Fruit fly (Drosophila melanogaster) whole organism, embryonic: Measurements from ENCODE around the gene tra.

Experiments used
- CG10959 ChIP-seq: fragments of 200-800 bp; sonication (Bioruptor generic); IDR thresholded peaks from 2 replicates; pipeline ENCODE4 v1.3.6; 2022; ENCODE audit warnings: missing biosample characterization, missing genetic modification characterization
- CG12391 ChIP-seq: fragments of 200-800 bp; sonication (Bioruptor generic); optimal IDR thresholded peaks from 3 replicates; lab custom pipeline; 2018; ENCODE audit warnings: missing biosample characterization, mild to moderate bottlenecking, missing genetic modification characterization, moderate library complexity
- CG12659 ChIP-seq: fragments of 200-800 bp; sonication (Bioruptor generic); optimal IDR thresholded peaks from 3 replicates; lab custom pipeline; 2017; ENCODE audit warnings: mild to moderate bottlenecking, missing biosample characterization, missing genetic modification reagents, missing genetic modification characterization
- CG13424 ChIP-seq: fragments of 200-800 bp; sonication (Bioruptor generic); optimal IDR thresholded peaks from 2 replicates; lab custom pipeline; 2019; ENCODE audit warnings: missing biosample characterization, mild to moderate bottlenecking, missing genetic modification characterization, moderate library complexity
- CG14710 ChIP-seq: fragments of 200-800 bp; sonication (Bioruptor generic); optimal IDR thresholded peaks from 3 replicates; lab custom pipeline; 2019; ENCODE audit warnings: missing biosample characterization, mild to moderate bottlenecking, missing genetic modification characterization, moderate library complexity
- CG17361 ChIP-seq: fragments of 200-800 bp; sonication (Bioruptor generic); IDR thresholded peaks from 3 replicates; pipeline ENCODE4 v1.3.6; 2022; ENCODE audit warnings: missing biosample characterization, missing genetic modification characterization
- CG2120 ChIP-seq: fragments of 200-800 bp; sonication (Bioruptor generic); optimal IDR thresholded peaks from 3 replicates; lab custom pipeline; 2016; ENCODE audit warnings: missing biosample characterization, missing genetic modification characterization
- CG33213 ChIP-seq: fragments of 200-800 bp; sonication (Bioruptor generic); optimal IDR thresholded peaks from 3 replicates; lab custom pipeline; 2016; ENCODE audit warnings: missing biosample characterization, missing genetic modification characterization
- CG33557 ChIP-seq: fragments of 200-800 bp; sonication (Bioruptor generic); optimal IDR thresholded peaks from 2 replicates; lab custom pipeline; 2019; ENCODE audit warnings: missing biosample characterization, mild to moderate bottlenecking, missing genetic modification characterization, moderate library complexity
- CG34224 ChIP-seq: fragments of 200-800 bp; sonication (Bioruptor generic); IDR thresholded peaks from 3 replicates; pipeline ENCODE4 v1.3.6; 2022; ENCODE audit warnings: missing biosample characterization, missing genetic modification characterization; ENCODE audit not compliant: partially characterized antibody
- CG3726 ChIP-seq: fragments of 200-800 bp; sonication (Bioruptor generic); IDR thresholded peaks from 3 replicates; pipeline ENCODE4, ENCODE4 v1.3.6; 2022; ENCODE audit warnings: missing biosample characterization, missing genetic modification characterization
- CG3847 ChIP-seq: fragments of 200-800 bp; sonication (Bioruptor generic); IDR thresholded peaks from 2 replicates; pipeline ENCODE4 v1.3.6; 2022; ENCODE audit warnings: missing biosample characterization, missing genetic modification characterization
- CG4854 ChIP-seq: fragments of 200-800 bp; sonication (Bioruptor generic); optimal IDR thresholded peaks from 2 replicates; lab custom pipeline; 2016; ENCODE audit warnings: missing biosample characterization, missing genetic modification characterization, inconsistent platforms
- CG5245 ChIP-seq: fragments of 200-800 bp; sonication (Bioruptor generic); optimal IDR thresholded peaks from 3 replicates; lab custom pipeline; 2016; ENCODE audit warnings: missing biosample characterization, missing genetic modification characterization
- CG6765 ChIP-seq: fragments of 200-800 bp; sonication (Bioruptor generic); optimal IDR thresholded peaks from 3 replicates; lab custom pipeline; 2017; ENCODE audit warnings: missing biosample characterization, mild to moderate bottlenecking, missing genetic modification characterization
- CG7786 ChIP-seq: fragments of 200-800 bp; sonication (Bioruptor generic); optimal IDR thresholded peaks from 2 replicates; lab custom pipeline; 2016; ENCODE audit warnings: missing biosample characterization, missing genetic modification characterization
- CG9876 ChIP-seq: fragments of 200-800 bp; sonication (Bioruptor generic); optimal IDR thresholded peaks from 2 replicates; lab custom pipeline; 2016; ENCODE audit warnings: missing biosample characterization, missing genetic modification characterization
- CG9932 ChIP-seq: fragments of 200-800 bp; sonication (Bioruptor generic); IDR thresholded peaks from 2 replicates; pipeline ENCODE4 v1.3.6; 2022; ENCODE audit warnings: missing biosample characterization, missing genetic modification characterization
- CHES-1-like ChIP-seq: fragments of 200-800 bp; sonication (Bioruptor generic); optimal IDR thresholded peaks from 2 replicates; lab custom pipeline; 2016; ENCODE audit warnings: missing biosample characterization, missing genetic modification characterization
- CTCF ChIP-seq: fragments of 200-800 bp; sonication (Bioruptor generic); optimal IDR thresholded peaks from 2 replicates; lab custom pipeline; 2017; ENCODE audit warnings: missing biosample characterization, mild to moderate bottlenecking, missing genetic modification characterization, moderate library complexity
- CoRest ChIP-seq: fragments of 200-800 bp; sonication (Bioruptor generic); optimal IDR thresholded peaks from 3 replicates; lab custom pipeline; 2018; ENCODE audit warnings: missing biosample characterization, mild to moderate bottlenecking, missing genetic modification characterization, moderate library complexity
- Dbx ChIP-seq: fragments of 200-800 bp; sonication (Bioruptor generic); IDR thresholded peaks from 3 replicates; pipeline ENCODE4 v1.3.6; 2022; ENCODE audit warnings: missing biosample characterization, missing genetic modification characterization
- Deaf1 ChIP-seq: fragments of 200-800 bp; optimal IDR thresholded peaks from 3 replicates; lab custom pipeline; 2019; ENCODE audit warnings: missing biosample characterization, mild to moderate bottlenecking, missing genetic modification characterization, moderate library complexity
- HLH3B ChIP-seq: fragments of 200-800 bp; sonication (Bioruptor generic); IDR thresholded peaks from 2 replicates; pipeline ENCODE4 v1.3.6; 2022; ENCODE audit warnings: missing biosample characterization, missing genetic modification characterization
- HmgZ ChIP-seq: fragments of 200-800 bp; sonication (Bioruptor generic); optimal IDR thresholded peaks from 2 replicates; lab custom pipeline; 2018; ENCODE audit warnings: missing biosample characterization, mild to moderate bottlenecking, missing genetic modification characterization
- Jarid2 ChIP-seq: fragments of 200-800 bp; sonication (Bioruptor generic); optimal IDR thresholded peaks from 3 replicates; lab custom pipeline; 2017; ENCODE audit warnings: mild to moderate bottlenecking, missing biosample characterization, missing genetic modification reagents, missing genetic modification characterization
- Lhr ChIP-seq: fragments of 200-800 bp; sonication (Bioruptor generic); optimal IDR thresholded peaks from 3 replicates; lab custom pipeline; 2017; ENCODE audit warnings: mild to moderate bottlenecking, missing biosample characterization, missing genetic modification reagents, missing genetic modification characterization
- Meics ChIP-seq: fragments of 200-800 bp; sonication (Bioruptor generic); optimal IDR thresholded peaks from 2 replicates; lab custom pipeline; 2017; ENCODE audit warnings: missing biosample characterization, mild to moderate bottlenecking, missing genetic modification characterization
- Poxn ChIP-seq: fragments of 200-800 bp; sonication (Bioruptor generic); IDR thresholded peaks from 2 replicates; pipeline ENCODE4 v1.3.6; 2022; ENCODE audit warnings: missing biosample characterization, missing genetic modification characterization
- Sin3A ChIP-seq: fragments of >200 bp; optimal IDR thresholded peaks from 2 replicates; lab custom pipeline; 2018
- Sry-β ChIP-seq: fragments of 200-800 bp; sonication (Bioruptor generic); optimal IDR thresholded peaks from 2 replicates; lab custom pipeline; 2018; ENCODE audit warnings: missing biosample characterization, mild to moderate bottlenecking, missing genetic modification characterization, moderate library complexity
- Ssrp ChIP-seq: fragments of 200-800 bp; sonication (Bioruptor generic); optimal IDR thresholded peaks from 2 replicates; lab custom pipeline; 2018; ENCODE audit warnings: missing biosample characterization, mild to moderate bottlenecking, missing genetic modification characterization, moderate library complexity
- Taf1 ChIP-seq: fragments of 200-800 bp; sonication (Bioruptor generic); IDR thresholded peaks from 2 replicates; pipeline ENCODE4 v1.3.6; 2022; ENCODE audit warnings: missing biosample characterization, missing genetic modification characterization
- dan ChIP-seq: fragments of 200-800 bp; sonication (Bioruptor generic); IDR thresholded peaks from 2 replicates; pipeline ENCODE4 v1.3.6; 2022; ENCODE audit warnings: missing biosample characterization, missing genetic modification characterization
- dimm ChIP-seq: fragments of 200-800 bp; sonication (Bioruptor generic); IDR thresholded peaks from 2 replicates; pipeline ENCODE4 v1.3.6; 2022; ENCODE audit warnings: missing biosample characterization, missing genetic modification characterization
- dmrt11E ChIP-seq: fragments of 200-800 bp; sonication (Bioruptor generic); optimal IDR thresholded peaks from 3 replicates; lab custom pipeline; 2018; ENCODE audit warnings: missing biosample characterization, mild to moderate bottlenecking, missing genetic modification characterization, moderate library complexity
- ewg ChIP-seq: fragments of 200-800 bp; sonication (Bioruptor generic); optimal IDR thresholded peaks from 3 replicates; lab custom pipeline; 2017; ENCODE audit warnings: mild to moderate bottlenecking, missing biosample characterization, missing genetic modification reagents, missing genetic modification characterization
- eyg ChIP-seq: fragments of 200-800 bp; sonication (Bioruptor generic); optimal IDR thresholded peaks from 3 replicates; lab custom pipeline; 2016; ENCODE audit warnings: missing biosample characterization, missing genetic modification characterization
- gsb ChIP-seq: fragments of 200-800 bp; sonication (Bioruptor generic); IDR thresholded peaks from 2 replicates; pipeline ENCODE4 v1.3.6; 2022; ENCODE audit warnings: missing biosample characterization, missing genetic modification characterization
- mld ChIP-seq: fragments of 200-800 bp; sonication (Bioruptor generic); IDR thresholded peaks from 3 replicates; pipeline ENCODE4 v1.3.6; 2022; ENCODE audit warnings: missing biosample characterization, missing genetic modification characterization; ENCODE audit not compliant: partially characterized antibody
- pfk ChIP-seq: fragments of 200-800 bp; sonication (Bioruptor generic); optimal IDR thresholded peaks from 2 replicates; lab custom pipeline; 2018; ENCODE audit warnings: missing biosample characterization, mild to moderate bottlenecking, missing genetic modification characterization, moderate library complexity
- repo ChIP-seq: fragments of 200-800 bp; sonication (Bioruptor generic); optimal IDR thresholded peaks from 2 replicates; lab custom pipeline; 2016; ENCODE audit warnings: missing biosample characterization, missing genetic modification characterization
- ro ChIP-seq: fragments of 200-800 bp; sonication (Bioruptor generic); IDR thresholded peaks from 2 replicates; pipeline ENCODE4 v1.3.6; 2022; ENCODE audit warnings: missing biosample characterization, missing genetic modification characterization
- schlank ChIP-seq: fragments of 200-800 bp; sonication (Bioruptor generic); optimal IDR thresholded peaks from 2 replicates; lab custom pipeline; 2018; ENCODE audit warnings: missing biosample characterization, mild to moderate bottlenecking, missing genetic modification characterization
- sima ChIP-seq: fragments of 200-800 bp; sonication (Bioruptor generic); optimal IDR thresholded peaks from 2 replicates; lab custom pipeline; 2016; ENCODE audit warnings: missing biosample characterization, missing genetic modification characterization
- ttk ChIP-seq: fragments of 200-800 bp; sonication (Bioruptor generic); IDR thresholded peaks from 2 replicates; pipeline ENCODE4 v2.1.2; 2022; ENCODE audit warnings: missing biosample characterization, missing genetic modification characterization
- twi ChIP-seq: fragments of 200-800 bp; optimal IDR thresholded peaks from 2 replicates; lab custom pipeline; 2019; ENCODE audit warnings: missing biosample characterization, mild to moderate bottlenecking, missing genetic modification characterization, moderate library complexity
- usp ChIP-seq: fragments of >200 bp; optimal IDR thresholded peaks from 2 replicates; lab custom pipeline; 2017; ENCODE audit warnings: missing biosample characterization, missing genetic modification characterization
- zf30C ChIP-seq: fragments of 200-800 bp; sonication (Bioruptor generic); optimal IDR thresholded peaks from 3 replicates; lab custom pipeline; 2018; ENCODE audit warnings: missing biosample characterization, mild to moderate bottlenecking, missing genetic modification characterization

The tra gene

DNA sequence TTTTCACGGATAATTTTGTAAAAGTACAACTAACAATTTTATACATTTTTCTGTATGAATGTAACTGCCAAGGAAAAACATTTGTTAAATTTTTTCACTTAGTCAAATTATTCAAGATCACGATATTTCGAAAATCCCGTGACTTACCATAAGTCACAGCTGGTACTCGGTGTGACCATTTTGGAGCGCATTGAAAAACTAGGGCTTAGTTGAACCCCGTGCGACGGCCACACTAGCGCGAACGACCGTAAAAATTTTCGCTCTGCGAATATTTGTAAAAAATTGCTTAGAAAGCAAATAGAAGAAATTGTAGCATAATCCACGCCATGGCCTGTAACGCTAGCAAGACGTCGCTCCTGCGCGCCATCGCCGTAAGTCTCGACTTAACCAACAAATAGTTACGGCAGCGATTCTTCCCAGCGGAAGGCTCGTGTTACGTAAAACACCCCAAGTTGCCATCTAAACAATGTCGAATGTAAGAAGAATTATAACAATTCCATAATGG, 6.7 kb downstream of the tra start, which contains the start of gene UQCR-C2 (continued):
- TF ChIP-seq dan (GFP tag; lab: Robert Waterston, UW), result no peak
- TF ChIP-seq CG12391 (tag; lab: Kevin White, UChicago), result peak; percentile 35
- no peak for TF ChIP-seq CG4854 (GFP tag; lab: Kevin White, UChicago)
- TF ChIP-seq CG33557 (GFP tag; lab: Kevin White, UChicago), result peak; percentile 29
- no peak for TF ChIP-seq repo (GFP tag; lab: Kevin White, UChicago)
- TF ChIP-seq CG14710, result peak; percentile 58
- no peak for TF ChIP-seq CG10959
- TF ChIP-seq sima (GFP tag; lab: Kevin White, UChicago), result no peak
- TF ChIP-seq CG9932 (GFP tag; lab: Robert Waterston, UW), result peak; percentile 27; the same call in 1 of the 2 replicates
- peak; percentile 23 for TF ChIP-seq twi (tag; lab: Kevin White, UChicago)
- peak; percentile 38 for TF ChIP-seq CHES-1-like (GFP tag; lab: Kevin White, UChicago)
- TF ChIP-seq CG13424 (tag; lab: Kevin White, UChicago), result peak; percentile 14

- TF ChIP-seq Jarid2 (no peak), Taf1 (GFP tag; lab: Robert Waterston, UW) (0 out of 2 replicates have a peak, but pooled peaks have one; percentile 25), Ssrp (tag; lab: Kevin White, UChicago) (no peak), CG6765 (GFP tag; lab: Kevin White, UChicago) (no peak), HLH3B (GFP tag; lab: Robert Waterston, UW) (no peak), CG3847 (GFP tag; lab: Robert Waterston, UW) (peak; percentile 14; the same call in 1 of the 2 replicates), dimm (GFP tag; lab: Robert Waterston, UW) (no peak), CG2120 (GFP tag; lab: Kevin White, UChicago) (peak; percentile 65), CTCF (GFP tag; lab: Kevin White, UChicago) (no peak), CoRest (tag; lab: Kevin White, UChicago) (peak; percentile 47), CG17361 (GFP tag; lab: Robert Waterston, UW) (peak; percentile 55; the same call in 2 of the 3 replicates), Dbx (GFP tag; lab: Robert Waterston, UW) (peak; percentile 21; the same call in 1 of the 3 replicates), Meics (GFP tag; lab: Kevin White, UChicago) (peak; percentile 26), ro (GFP tag; lab: Robert Waterston, UW) (no peak), CG12659 (GFP tag; lab: Kevin White, UChicago) (peak; percentile 43), sima (GFP tag; lab: Kevin White, UChicago) (no peak), CG3726 (no peak), eyg (GFP tag; lab: Kevin White, UChicago) (no peak), CG7786 (GFP tag; lab: Kevin White, UChicago) (no peak), Lhr (no peak), gsb (GFP tag; lab: Robert Waterston, UW) (no peak), CG34224 (GFP tag; lab: Robert Waterston, UW) (peak; percentile 83), ttk (GFP tag; lab: Robert Waterston, UW) (no peak), ewg (GFP tag; lab: Kevin White, UChicago) (no peak), mld (GFP tag; lab: Robert Waterston, UW) (0 out of 3 replicates have a peak, but pooled peaks have one; percentile 49), Sin3A (lab: Kevin White, UChicago) (no peak), zf30C (peak; percentile 25), CG9876 (GFP tag; lab: Kevin White, UChicago) (no peak), pfk (GFP tag; lab: Kevin White, UChicago) (no peak), schlank (tag; lab: Kevin White, UChicago) (no peak), Sry-β (GFP tag; lab: Kevin White, UChicago) (no peak), dan (GFP tag; lab: Robert Waterston, UW) (no peak), Poxn (GFP tag; lab: Robert Waterston, UW) (no peak), HmgZ (tag; lab: Kevin White, UChicago) (peak; percentile 16), dmrt11E (tag; lab: Kevin White, UChicago) (no peak), CG5245 (GFP tag; lab: Kevin White, UChicago) (no peak), CG33213 (GFP tag; lab: Kevin White, UChicago) (no peak), usp (GFP tag; lab: Kevin White, UChicago) (no peak), Deaf1 (no peak)
These were observed 8.1 kb downstream of the tra start, which contains the start of gene Rpn12 for dm6 chr3L:16582678-16583315. Gene Rpn12 (plus strand): TSS chr3L:16583028.
